Fruit fly (Drosophila melanogaster): Measurements from ENCODE around the gene mtgo.
A peak's percentile ranks its signal among the peaks of the same experiment; 100 is the strongest.

The mtgo gene

dm6 chr2L:16542997-16543593, 1.7 kb upstream of the mtgo start (continued):
- TF ChIP-seq crp (GFP tag; optimal IDR thresholded peaks at IDR 0.05) (peak in 1 of 2 experiments; percentile 50), HLH3B (GFP tag; IDR thresholded peaks at IDR 0.05) (no peak), nerfin-2 (GFP tag; IDR thresholded peaks at IDR 0.05; ENCODE audit: partially characterized antibody) (no peak), Optix (GFP tag; IDR thresholded peaks at IDR 0.05) (peak; percentile 38; the same call in 1 of the 3 replicates), CG6272 (GFP tag; IDR thresholded peaks at IDR 0.05) (peak; percentile 39; the same call in 1 of the 2 replicates), Drgx (GFP tag; IDR thresholded peaks at IDR 0.05) (peak; percentile 52), CG2678 (tag; optimal IDR thresholded peaks at IDR 0.05) (peak; percentile 76), CG34224 (GFP tag; IDR thresholded peaks at IDR 0.05; ENCODE audit: partially characterized antibody) (no peak), tap (tag; optimal IDR thresholded peaks at IDR 0.05) (peak; percentile 75), MTF-1 (GFP tag; optimal IDR thresholded peaks at IDR 0.05; ENCODE audit: borderline replicate concordance) (peak; percentile 91), CG17829 (tag; optimal IDR thresholded peaks at IDR 0.05) (peak; percentile 56), CG3065 (GFP tag; optimal IDR thresholded peaks at IDR 0.05) (peak; percentile 37), Doc2 (GFP tag; IDR thresholded peaks at IDR 0.05) (no peak), bowl (GFP tag; IDR thresholded peaks at IDR 0.05) (peak; percentile 62; the same call in 1 of the 2 replicates), kah (GFP tag; optimal IDR thresholded peaks at IDR 0.05) (peak; percentile 56), slou (GFP tag; optimal IDR thresholded peaks at IDR 0.05) (peak; percentile 68), D (optimal IDR thresholded peaks at IDR 0.05) (no peak), D (GFP tag; optimal IDR thresholded peaks at IDR 0.05) (peak; percentile 75), eyg (GFP tag; optimal IDR thresholded peaks at IDR 0.05) (peak; percentile 52), ham (GFP tag; IDR thresholded peaks at IDR 0.05) (no peak), amos (GFP tag; IDR thresholded peaks at IDR 0.05; ENCODE audit: partially characterized antibody) (no peak), bigmax (GFP tag; optimal IDR thresholded peaks at IDR 0.05) (peak; percentile 78), Myb (GFP tag; optimal IDR thresholded peaks at IDR 0.05) (peak; percentile 62), sc (optimal IDR thresholded peaks at IDR 0.05) (no peak), sc (GFP tag; optimal IDR thresholded peaks at IDR 0.05) (peak; percentile 83), CG12104 (GFP tag; optimal IDR thresholded peaks at IDR 0.05) (no peak), gfzf (GFP tag; optimal IDR thresholded peaks at IDR 0.05) (no peak), zfh2 (GFP tag; optimal IDR thresholded peaks at IDR 0.05) (peak; percentile 39), CG14860 (GFP tag; IDR thresholded peaks at IDR 0.05; ENCODE audit: partially characterized antibody) (no peak), CG14441 (GFP tag; IDR thresholded peaks at IDR 0.05) (peak; percentile 30; the same call in 1 of the 2 replicates), nom (GFP tag; optimal IDR thresholded peaks at IDR 0.05) (peak; percentile 67), CG34422 (GFP tag; IDR thresholded peaks at IDR 0.05) (peak; percentile 72; the same call in 1 of the 3 replicates), Hey (tag; optimal IDR thresholded peaks at IDR 0.05) (peak; percentile 72), cato (GFP tag; optimal IDR thresholded peaks at IDR 0.05; ENCODE audit: borderline replicate concordance) (peak; percentile 61), YL-1 (GFP tag; optimal IDR thresholded peaks at IDR 0.05) (peak; percentile 57), HLHmδ (GFP tag; optimal IDR thresholded peaks at IDR 0.05) (peak; percentile 37), CG10321 (GFP tag; IDR thresholded peaks at IDR 0.05) (peak; percentile 51; the same call in 1 of the 2 replicates), Deaf1 (tag; optimal IDR thresholded peaks at IDR 0.05) (peak; percentile 36), Med (GFP tag) (peak; percentile 86), CG6654 (GFP tag; optimal IDR thresholded peaks at IDR 0.05) (peak; percentile 82), danr (GFP tag; IDR thresholded peaks at IDR 0.05) (no peak; the same call in 1 of the 2 replicates), CG14667 (GFP tag; IDR thresholded peaks at IDR 0.05) (no peak), BEAF-32 (GFP tag; optimal IDR thresholded peaks at IDR 0.05) (no peak), CG10543 (GFP tag; optimal IDR thresholded peaks at IDR 0.05) (peak; percentile 82), CG18599 (GFP tag; optimal IDR thresholded peaks at IDR 0.05) (peak; percentile 90), CG7372 (GFP tag; IDR thresholded peaks at IDR 0.05) (peak; percentile 67; the same call in 1 of the 2 replicates), CG4707 (GFP tag; optimal IDR thresholded peaks at IDR 0.05) (peak; percentile 89), CG4404 (GFP tag; IDR thresholded peaks at IDR 0.05) (no peak), zf30C (GFP tag; optimal IDR thresholded peaks at IDR 0.05) (no peak)

All from whole organism, embryonic.